Worm (Caenorhabditis elegans): ENCODE measurements around the gene C05D9.3.
A peak's percentile ranks its signal among the peaks of the same experiment; 100 is the strongest.

Gene C05D9.3

ce11 chrX:1124146-1124545, 12.4 kb downstream of the C05D9.3 start, which contains the start of gene C05D9.9:
Gene C05D9.9, minus strand, starts transcription at chrX:1124246.
- TF ChIP-seq egl-27 (tag; optimal IDR thresholded peaks at IDR 0.05) (no peak), efl-1 (optimal IDR thresholded peaks at IDR 0.05) (no peak), efl-1 (GFP tag; optimal IDR thresholded peaks at IDR 0.05 in 1 of 2) (peak in 1 of 2 experiments; percentile 7), unc-98 (GFP tag; IDR thresholded peaks at IDR 0.05) (no peak), C16A3.4 (tag; optimal IDR thresholded peaks at IDR 0.05) (no peak), grh-1 (GFP tag; IDR thresholded peaks at IDR 0.05) (peak; percentile 46), elt-3 (tag; optimal IDR thresholded peaks at IDR 0.05) (peak in 1 of 6 experiments; percentile 5), lin-39 (tag; optimal IDR thresholded peaks at IDR 0.05) (no peak), lin-14 (GFP tag; optimal IDR thresholded peaks at IDR 0.05) (peak; percentile 10), snu-23 (GFP tag; optimal IDR thresholded peaks at IDR 0.05) (peak; percentile 1), hlh-4 (tag; optimal IDR thresholded peaks at IDR 0.05) (no peak), lin-35 (GFP tag; optimal IDR thresholded peaks at IDR 0.05) (peak in 1 of 2 experiments; percentile 3), lin-13 (GFP tag; optimal IDR thresholded peaks at IDR 0.05) (no peak), nhr-85 (tag) (peak; percentile 56), C34B4.2 (tag; optimal IDR thresholded peaks at IDR 0.05) (no peak)

ce11 chrX:1125426-1125825, 13.7 kb downstream of the C05D9.3 start, which contains the start of gene lmp-2:
Gene lmp-2, plus strand, starts transcription at chrX:1125615.
- TF ChIP-seq lsy-2 (tag; optimal IDR thresholded peaks at IDR 0.05) = no peak
- TF ChIP-seq elt-2 (tag; optimal IDR thresholded peaks at IDR 0.05) = peak; percentile 48

ce11 chrX:1126207-1126606, 14.5 kb downstream of the C05D9.3 start:
- TF ChIP-seq nhr-85 (tag) (peak; percentile 6), lin-39 (tag; optimal IDR thresholded peaks at IDR 0.05) (no peak)

ce11 chrX:1128503-1129036, 16.9 kb downstream of the C05D9.3 start, which contains the start of gene snx-1:
Gene snx-1, plus strand, starts transcription at chrX:1128986.
- TF ChIP-seq mab-9 (GFP tag; IDR thresholded peaks at IDR 0.05) (no peak), nhr-90 (tag; optimal IDR thresholded peaks at IDR 0.05; ENCODE audit: poor library complexity) (peak; percentile 52), pqm-1 (tag; optimal IDR thresholded peaks at IDR 0.05) (no peak), ceh-90 (tag; optimal IDR thresholded peaks at IDR 0.05) (no peak), unc-86 (tag; optimal IDR thresholded peaks at IDR 0.05) (peak; percentile 0), isw-1 (GFP tag; IDR thresholded peaks at IDR 0.05) (no peak), hpl-2 (GFP tag; optimal IDR thresholded peaks at IDR 0.05) (no peak), nhr-76 (tag; optimal IDR thresholded peaks at IDR 0.05) (no peak), fkh-8 (tag; optimal IDR thresholded peaks at IDR 0.05) (no peak), aly-2 (tag; optimal IDR thresholded peaks at IDR 0.05) (no peak), C16A3.4 (tag; optimal IDR thresholded peaks at IDR 0.05) (peak; percentile 46), Y116A8C.19 (tag; optimal IDR thresholded peaks at IDR 0.05; ENCODE audit: borderline replicate concordance) (no peak), grh-1 (GFP tag; IDR thresholded peaks at IDR 0.05) (peak; percentile 84), snu-23 (GFP tag; optimal IDR thresholded peaks at IDR 0.05) (peak; percentile 74), egl-27 (tag; optimal IDR thresholded peaks at IDR 0.05) (no peak), sox-4 (tag; optimal IDR thresholded peaks at IDR 0.05) (no peak), nhr-71 (tag; optimal IDR thresholded peaks at IDR 0.05) (peak; percentile 57), nhr-85 (tag) (peak; percentile 75), hlh-4 (tag; optimal IDR thresholded peaks at IDR 0.05) (no peak), efl-1 (optimal IDR thresholded peaks at IDR 0.05) (peak; percentile 14 to 26), efl-1 (GFP tag; optimal IDR thresholded peaks at IDR 0.05 in 1 of 2) (peak; percentile 3 to 11), lsy-2 (tag; optimal IDR thresholded peaks at IDR 0.05) (peak; percentile 10 to 49), zag-1 (tag; optimal IDR thresholded peaks at IDR 0.05) (no peak), swsn-7 (tag; optimal IDR thresholded peaks at IDR 0.05) (peak; percentile 33), pax-3 (tag; optimal IDR thresholded peaks at IDR 0.05) (no peak), xbp-1 (tag; optimal IDR thresholded peaks at IDR 0.05) (peak; percentile 27), nhr-84 (tag; optimal IDR thresholded peaks at IDR 0.05) (no peak), irx-1 (tag; optimal IDR thresholded peaks at IDR 0.05) (peak; percentile 24), mef-2 (tag; optimal IDR thresholded peaks at IDR 0.05) (no peak), elt-3 (tag; optimal IDR thresholded peaks at IDR 0.05) (no peak), ceh-63 (GFP tag; optimal IDR thresholded peaks at IDR 0.05) (no peak), unc-130 (tag; optimal IDR thresholded peaks at IDR 0.05) (no peak), hlh-17 (GFP tag; optimal IDR thresholded peaks at IDR 0.05; ENCODE audit: borderline replicate concordance) (no peak), dsc-1 (tag; optimal IDR thresholded peaks at IDR 0.05) (no peak), zip-4 (GFP tag; optimal IDR thresholded peaks at IDR 0.05) (no peak), rnt-1 (tag; optimal IDR thresholded peaks at IDR 0.05) (peak; percentile 47), lin-13 (GFP tag; optimal IDR thresholded peaks at IDR 0.05) (no peak), C34B4.2 (tag; optimal IDR thresholded peaks at IDR 0.05) (no peak), ztf-4 (tag; optimal IDR thresholded peaks at IDR 0.05) (no peak), blmp-1 (tag; optimal IDR thresholded peaks at IDR 0.05) (peak; percentile 38)
